Fruit fly (Drosophila melanogaster) whole organism, embryonic: Measurements from ENCODE around the gene CG31176.

Experiments
- Asciz ChIP-seq: fragments of 200-800 bp; sonication (Bioruptor generic); optimal IDR thresholded peaks from 2 replicates; lab custom pipeline; 2017; ENCODE audit warnings: missing biosample characterization, mild to moderate bottlenecking, missing genetic modification characterization, missing genetic modification reagents
- Atf6 ChIP-seq: fragments of 200-800 bp; sonication (Bioruptor generic); IDR thresholded peaks from 2 replicates; pipeline ENCODE4 v1.3.6; 2022; ENCODE audit warnings: missing biosample characterization, missing genetic modification characterization
- Bteb2 ChIP-seq: fragments of 200-800 bp; sonication (Bioruptor generic); optimal IDR thresholded peaks from 2 replicates; lab custom pipeline; 2016; ENCODE audit warnings: missing biosample characterization, missing genetic modification characterization
- CG10267 ChIP-seq: fragments of 200-800 bp; sonication (Bioruptor generic); optimal IDR thresholded peaks from 2 replicates; lab custom pipeline; 2018; ENCODE audit warnings: missing biosample characterization, mild to moderate bottlenecking, missing genetic modification characterization, moderate library complexity
- CG10979 ChIP-seq: fragments of 200-800 bp; sonication (Bioruptor generic); optimal IDR thresholded peaks from 2 replicates; lab custom pipeline; 2018; ENCODE audit warnings: missing biosample characterization, mild to moderate bottlenecking, missing genetic modification characterization, moderate library complexity
- CG11696 ChIP-seq: fragments of 200-800 bp; sonication (Bioruptor generic); IDR thresholded peaks from 2 replicates; pipeline ENCODE4 v1.3.6; 2022; ENCODE audit warnings: missing biosample characterization, missing genetic modification characterization
- CG12219 ChIP-seq: fragments of 200-800 bp; sonication (Bioruptor generic); optimal IDR thresholded peaks from 3 replicates; lab custom pipeline; 2018; ENCODE audit warnings: missing biosample characterization, mild to moderate bottlenecking, missing genetic modification characterization
- CG12236 ChIP-seq: fragments of 200-800 bp; sonication (Bioruptor generic); optimal IDR thresholded peaks from 2 replicates; lab custom pipeline; 2016; ENCODE audit warnings: missing biosample characterization, missing genetic modification characterization
- CG13296 ChIP-seq: fragments of 200-800 bp; sonication (Bioruptor generic); optimal IDR thresholded peaks from 3 replicates; lab custom pipeline; 2018; ENCODE audit warnings: missing biosample characterization, mild to moderate bottlenecking, missing genetic modification characterization
- CG13624 ChIP-seq: fragments of 200-800 bp; sonication (Bioruptor generic); optimal IDR thresholded peaks from 2 replicates; lab custom pipeline; 2016; ENCODE audit warnings: missing biosample characterization, missing genetic modification characterization
- CG13894 ChIP-seq: fragments of 200-800 bp; sonication (Bioruptor generic); optimal IDR thresholded peaks from 3 replicates; lab custom pipeline; 2018; ENCODE audit warnings: missing biosample characterization, mild to moderate bottlenecking, missing genetic modification characterization, moderate library complexity
- CG15601 ChIP-seq: fragments of 200-800 bp; sonication (Bioruptor generic); optimal IDR thresholded peaks from 3 replicates; lab custom pipeline; 2019; ENCODE audit warnings: missing biosample characterization, mild to moderate bottlenecking, missing genetic modification characterization, moderate library complexity
- CG18262 ChIP-seq: fragments of 200-800 bp; optimal IDR thresholded peaks from 3 replicates; lab custom pipeline; 2019; ENCODE audit warnings: missing biosample characterization, mild to moderate bottlenecking, missing genetic modification characterization, moderate library complexity
- CG2712 ChIP-seq: fragments of 200-800 bp; optimal IDR thresholded peaks from 3 replicates; lab custom pipeline; 2019; ENCODE audit warnings: missing biosample characterization, mild to moderate bottlenecking, missing genetic modification characterization, moderate library complexity
- CG32772 ChIP-seq: fragments of 200-800 bp; sonication (Bioruptor generic); IDR thresholded peaks from 2 replicates; pipeline ENCODE4 v1.3.6; 2022; ENCODE audit warnings: missing biosample characterization, missing genetic modification characterization
- CG42726 ChIP-seq: fragments of 200-800 bp; sonication (Bioruptor generic); IDR thresholded peaks from 2 replicates; pipeline ENCODE4 v1.3.6; 2022; ENCODE audit warnings: missing biosample characterization, missing genetic modification characterization; ENCODE audit not compliant: partially characterized antibody
- CG4730 ChIP-seq: fragments of 200-800 bp; sonication (Bioruptor generic); IDR thresholded peaks from 2 replicates; pipeline ENCODE4 v1.3.6; 2022; ENCODE audit warnings: missing biosample characterization, missing genetic modification characterization
- CG4820 ChIP-seq: fragments of 200-800 bp; sonication (Bioruptor generic); optimal IDR thresholded peaks from 3 replicates; lab custom pipeline; 2016; ENCODE audit warnings: missing biosample characterization, missing genetic modification characterization
- CG5180 ChIP-seq: fragments of 200-800 bp; sonication (Bioruptor generic); optimal IDR thresholded peaks from 3 replicates; lab custom pipeline; 2017; ENCODE audit warnings: missing biosample characterization, missing genetic modification characterization, mild to moderate bottlenecking, moderate library complexity, missing genetic modification reagents
- CG6654 ChIP-seq: fragments of 200-800 bp; sonication (Bioruptor generic); optimal IDR thresholded peaks from 2 replicates; lab custom pipeline; 2017; ENCODE audit warnings: missing biosample characterization, mild to moderate bottlenecking, missing genetic modification characterization
- CG6689 ChIP-seq: fragments of 200-800 bp; sonication (Bioruptor generic); IDR thresholded peaks from 2 replicates; pipeline ENCODE4 v1.3.6; 2022; ENCODE audit warnings: missing biosample characterization, missing genetic modification characterization
- CG8290 ChIP-seq, 3 experiments: fragments of 200-800 bp; sonication (Bioruptor generic); optimal IDR thresholded peaks; 2 replicates each; lab custom pipeline; 2016 to 2019; ENCODE audit warnings: missing biosample characterization in 3 of 3, missing genetic modification characterization in 3 of 3, mild to moderate bottlenecking in 2 of 3, moderate library complexity in 1 of 3
- CTCF ChIP-seq: fragments of 200-800 bp; sonication (Bioruptor generic); optimal IDR thresholded peaks from 2 replicates; lab custom pipeline; 2017; ENCODE audit warnings: missing biosample characterization, mild to moderate bottlenecking, missing genetic modification characterization, moderate library complexity
- ERR ChIP-seq: fragments of 200-800 bp; sonication (Bioruptor generic); optimal IDR thresholded peaks from 2 replicates; lab custom pipeline; 2016; ENCODE audit warnings: missing biosample characterization, missing genetic modification characterization
- Gug ChIP-seq: fragments of 200-800 bp; sonication (Bioruptor generic); IDR thresholded peaks from 4 replicates; pipeline ENCODE4 v1.3.6; 2022; ENCODE audit warnings: missing biosample characterization, missing genetic modification characterization
- Hsf ChIP-seq: fragments of 200-800 bp; sonication (Bioruptor generic); optimal IDR thresholded peaks from 3 replicates; lab custom pipeline; 2016; ENCODE audit warnings: missing biosample characterization, missing genetic modification characterization
- YL-1 ChIP-seq: fragments of 200-800 bp; sonication (Bioruptor generic); optimal IDR thresholded peaks from 3 replicates; lab custom pipeline; 2017; ENCODE audit warnings: missing biosample characterization, mild to moderate bottlenecking, missing genetic modification characterization
- ara ChIP-seq: fragments of 200-800 bp; sonication (Bioruptor generic); IDR thresholded peaks from 2 replicates; pipeline ENCODE4 v1.3.6; 2022; ENCODE audit warnings: missing biosample characterization, missing genetic modification characterization
- ash1 ChIP-seq: fragments of 200-800 bp; sonication (Bioruptor generic); optimal IDR thresholded peaks from 2 replicates; lab custom pipeline; 2018; ENCODE audit warnings: missing biosample characterization, mild to moderate bottlenecking, missing genetic modification characterization
- cad ChIP-seq: fragments of >200 bp; optimal IDR thresholded peaks from 2 replicates; lab custom pipeline; 2017; ENCODE audit warnings: missing biosample characterization, missing genetic modification characterization
- crc ChIP-seq: fragments of 200-800 bp; sonication (Bioruptor generic); optimal IDR thresholded peaks from 2 replicates; lab custom pipeline; 2016; ENCODE audit warnings: missing biosample characterization, missing genetic modification characterization
- disco-r ChIP-seq: fragments of 200-800 bp; sonication (Bioruptor generic); optimal IDR thresholded peaks from 2 replicates; lab custom pipeline; 2016; ENCODE audit warnings: missing biosample characterization, missing genetic modification characterization
- exex ChIP-seq: fragments of 200-800 bp; sonication (Bioruptor generic); optimal IDR thresholded peaks from 4 replicates; lab custom pipeline; 2018; ENCODE audit warnings: missing biosample characterization, mild to moderate bottlenecking, missing genetic modification characterization, moderate library complexity
- fu2 ChIP-seq: fragments of 200-800 bp; sonication (Bioruptor generic); optimal IDR thresholded peaks from 2 replicates; lab custom pipeline; 2016; ENCODE audit warnings: missing biosample characterization, missing genetic modification characterization
- gce ChIP-seq: fragments of 200-800 bp; sonication (Bioruptor generic); IDR thresholded peaks from 3 replicates; pipeline ENCODE4 v1.3.6; 2022; ENCODE audit warnings: missing biosample characterization, missing genetic modification characterization
- gsb-n ChIP-seq: fragments of 200-800 bp; sonication (Bioruptor generic); optimal IDR thresholded peaks from 3 replicates; lab custom pipeline; 2018; ENCODE audit warnings: missing biosample characterization, mild to moderate bottlenecking, missing genetic modification characterization
- h ChIP-seq: fragments of >200 bp; optimal IDR thresholded peaks from 2 replicates; lab custom pipeline; 2017
- jigr1 ChIP-seq: fragments of 200-800 bp; sonication (Bioruptor generic); IDR thresholded peaks from 3 replicates; pipeline ENCODE4 v1.3.6; 2022; ENCODE audit warnings: missing biosample characterization, missing genetic modification characterization
- lov ChIP-seq, 2 experiments: fragments of 200-800 bp in 1 of 2; fragments of >200 bp in 1 of 2; sonication (Bioruptor generic) in 1 of 2; IDR thresholded peaks in 1 of 2; optimal IDR thresholded peaks in 1 of 2; 2 replicates in 1 of 2; 3 replicates in 1 of 2; pipeline versions ENCODE4 v1.3.6 to Lab custom; 2017 to 2022; ENCODE audit warnings: missing biosample characterization in 1 of 2, missing genetic modification characterization in 1 of 2
- pan ChIP-seq, 4 experiments: fragments of >200 bp in 3 of 4; fragments of 200-800 bp in 1 of 4; sonication (Bioruptor generic) in 1 of 4; optimal IDR thresholded peaks in 3 of 4; IDR thresholded peaks in 1 of 4; 2 replicates each; pipeline versions ENCODE4 v1.3.6 to Lab custom; 2017 to 2022; ENCODE audit warnings: missing biosample characterization in 2 of 4, missing genetic modification characterization in 2 of 4, mixed read lengths in 1 of 4
- phol ChIP-seq: fragments of 200-800 bp; sonication (Bioruptor generic); optimal IDR thresholded peaks from 3 replicates; lab custom pipeline; 2018; ENCODE audit warnings: missing biosample characterization, mild to moderate bottlenecking, missing genetic modification characterization, moderate library complexity
- sens-2 ChIP-seq: fragments of 200-800 bp; sonication (Bioruptor generic); IDR thresholded peaks from 2 replicates; pipeline ENCODE4 v1.3.6; 2022; ENCODE audit warnings: missing biosample characterization, missing genetic modification characterization
- sim ChIP-seq: fragments of 200-800 bp; sonication (Bioruptor generic); IDR thresholded peaks from 2 replicates; pipeline ENCODE4 v1.3.6; 2022; ENCODE audit warnings: missing biosample characterization, missing genetic modification characterization
- sisA ChIP-seq: fragments of 200-800 bp; sonication (Bioruptor generic); IDR thresholded peaks from 2 replicates; pipeline ENCODE4 v1.3.6; 2022; ENCODE audit warnings: missing biosample characterization, missing genetic modification characterization
- sr ChIP-seq: fragments of 200-800 bp; sonication (Bioruptor generic); IDR thresholded peaks from 3 replicates; pipeline ENCODE4 v1.3.6; 2022; ENCODE audit warnings: missing biosample characterization, missing genetic modification characterization
- tna ChIP-seq: fragments of 200-800 bp; sonication (Bioruptor generic); IDR thresholded peaks from 2 replicates; pipeline ENCODE4 v1.3.6; 2022; ENCODE audit warnings: missing biosample characterization, missing genetic modification characterization; ENCODE audit not compliant: partially characterized antibody
- unc-4 ChIP-seq: fragments of 200-800 bp; sonication (Bioruptor generic); IDR thresholded peaks from 2 replicates; pipeline ENCODE4 v1.3.6; 2022; ENCODE audit warnings: missing biosample characterization, missing genetic modification characterization; ENCODE audit not compliant: partially characterized antibody
- vfl ChIP-seq: fragments of 200-800 bp; sonication (Bioruptor generic); optimal IDR thresholded peaks from 2 replicates; lab custom pipeline; 2016; ENCODE audit warnings: missing biosample characterization, missing genetic modification characterization

CG31176 gene

DNA sequence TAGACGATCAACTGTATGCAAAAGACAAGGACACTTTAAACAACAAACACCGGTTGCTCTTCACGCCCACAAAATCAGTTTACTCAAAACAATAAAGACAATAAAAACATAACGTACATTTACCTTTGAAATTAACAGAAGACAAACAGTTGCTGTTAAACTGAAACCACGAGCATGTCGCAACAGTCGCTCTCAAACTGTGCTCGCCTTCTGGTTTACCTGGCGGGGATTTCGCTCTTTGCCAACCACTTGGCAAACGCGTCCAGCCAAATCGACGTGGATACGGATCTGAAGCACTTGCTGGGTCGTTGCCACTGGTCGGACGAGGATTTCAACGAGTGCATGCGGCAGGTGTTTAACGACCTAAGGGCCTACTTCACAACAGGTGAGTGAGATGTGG lies 54.1 kb downstream of the CG31176 start:
- TF ChIP-seq CG42726 (0 out of 2 replicates have a peak, but pooled peaks have one; percentile 29), cad (GFP tag; lab: Kevin White, UChicago) (peak; percentile 70), CG4730 (GFP tag; lab: Robert Waterston, UW) (no peak), CG6654 (GFP tag; lab: Kevin White, UChicago) (peak; percentile 95), fu2 (GFP tag; lab: Kevin White, UChicago) (no peak), CG13894 (no peak)

DNA sequence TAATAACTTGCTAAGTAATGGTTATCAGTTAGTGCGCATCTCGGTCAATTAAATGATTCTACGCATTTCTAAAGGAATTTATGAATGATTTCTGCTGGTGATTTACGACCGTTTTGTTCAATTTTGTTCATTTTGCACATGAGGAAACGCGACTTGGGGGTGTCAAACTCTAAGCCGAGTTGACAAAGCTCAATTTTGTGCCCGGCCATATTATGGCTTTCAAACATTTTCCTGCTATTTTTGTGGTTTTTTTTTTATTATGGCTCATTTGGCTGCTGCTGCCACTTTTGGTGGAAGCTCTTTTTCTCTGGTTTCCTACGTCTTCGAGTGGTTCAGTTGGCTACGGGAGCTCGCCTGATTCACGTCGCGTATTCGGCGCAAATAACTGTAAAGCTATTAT lies 55.4 kb downstream of the CG31176 start, which contains the start of gene Jhbp16:
Gene Jhbp16, plus strand, starts transcription at position 301 of the 400 bp plus-strand sequence.
- TF ChIP-seq sisA = no peak
- no peak for TF ChIP-seq Bteb2
- TF ChIP-seq CG32772 = no peak
- no peak for TF ChIP-seq CG5180 (GFP tag; lab: Kevin White, UChicago)
- TF ChIP-seq sr (GFP tag; lab: Robert Waterston, UW) = no peak
- no peak for TF ChIP-seq unc-4 (GFP tag; lab: Robert Waterston, UW)
- no peak for TF ChIP-seq CG10979 (tag; lab: Kevin White, UChicago)
- TF ChIP-seq CG6689 (GFP tag; lab: Robert Waterston, UW) = no peak
- TF ChIP-seq ash1 = no peak
- no peak for TF ChIP-seq disco-r (GFP tag; lab: Kevin White, UChicago)

DNA sequence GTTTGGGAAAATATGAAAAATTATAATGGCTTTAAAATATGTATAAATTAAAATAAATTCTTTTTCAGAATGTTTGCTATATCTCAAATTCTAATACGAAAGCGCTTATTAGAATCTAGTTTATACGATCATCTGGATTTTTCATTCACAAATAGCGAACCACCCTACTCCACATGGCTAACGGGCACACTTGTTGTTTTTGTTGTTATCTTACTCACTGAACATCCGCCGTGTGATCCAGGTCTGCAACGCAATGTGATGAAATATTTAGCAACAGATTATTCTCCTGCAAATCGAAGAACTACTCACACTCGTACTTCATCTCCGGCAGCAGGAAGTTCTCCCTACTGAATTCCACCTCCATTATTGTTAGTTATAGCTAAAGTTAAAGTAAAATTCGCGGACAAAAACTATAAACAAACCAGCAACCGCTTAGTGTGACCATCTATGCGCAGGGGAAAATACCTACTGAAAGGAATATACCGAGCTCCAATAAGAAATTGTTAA lies 56.9 kb downstream of the CG31176 start, which contains the start of gene Archease:
Gene Archease, minus strand, starts transcription at position 472 of the 507 bp plus-strand sequence.
- TF ChIP-seq Gug (GFP tag; lab: Robert Waterston, UW) = peak; percentile 15; the same call in 1 of the 4 replicates
- peak; percentile 45 for TF ChIP-seq Hsf (GFP tag; lab: Kevin White, UChicago)
- peak; percentile 15 for TF ChIP-seq CG13624 (GFP tag; lab: Kevin White, UChicago)
- peak; percentile 40; the same call in 1 of the 3 replicates for TF ChIP-seq gce (GFP tag; lab: Robert Waterston, UW)
- TF ChIP-seq Atf6 (GFP tag; lab: Robert Waterston, UW) = 0 out of 2 replicates have a peak, but pooled peaks have one; percentile 33
- TF ChIP-seq exex (tag; lab: Kevin White, UChicago) = no peak
- TF ChIP-seq vfl (GFP tag; lab: Kevin White, UChicago) = peak; percentile 2
- TF ChIP-seq lov (optimal IDR thresholded peaks at IDR 0.05; lab: Kevin White, UChicago) = no peak
- TF ChIP-seq lov (GFP tag; IDR thresholded peaks at IDR 0.05; lab: Robert Waterston, UW) = no peak
- TF ChIP-seq CG11696 = 0 out of 2 replicates have a peak, but pooled peaks have one; percentile 15
- no peak for TF ChIP-seq crc (GFP tag; lab: Kevin White, UChicago)
- TF ChIP-seq CG15601 = peak; percentile 48
- peak; percentile 55 for TF ChIP-seq CG10267 (tag; lab: Kevin White, UChicago)
- TF ChIP-seq CTCF (GFP tag; lab: Kevin White, UChicago) = no peak
- TF ChIP-seq YL-1 (GFP tag; lab: Kevin White, UChicago) = peak; percentile 58
- TF ChIP-seq pan (optimal IDR thresholded peaks at IDR 0.05; lab: Kevin White, UChicago) = no peak
- TF ChIP-seq pan (GFP tag; optimal IDR thresholded peaks at IDR 0.05 in 1 of 2, IDR thresholded peaks at IDR 0.05 in 1 of 2) = peak in 1 of 2 experiments; percentile 44
- peak; percentile 15 for TF ChIP-seq CG12236 (GFP tag; lab: Kevin White, UChicago)
- peak; percentile 51 for TF ChIP-seq CG12219 (GFP tag; lab: Kevin White, UChicago)
- TF ChIP-seq sens-2 (GFP tag; lab: Robert Waterston, UW) = 0 out of 2 replicates have a peak, but pooled peaks have one; percentile 25
- peak; percentile 66 for TF ChIP-seq Asciz (GFP tag; lab: Kevin White, UChicago)
- TF ChIP-seq CG2712 (tag; lab: Kevin White, UChicago) = peak; percentile 63
- no peak for TF ChIP-seq CG8290 (GFP tag; optimal IDR thresholded peaks at IDR 0.05; lab: Kevin White, UChicago)
- no peak for TF ChIP-seq CG8290 (tag; optimal IDR thresholded peaks at IDR 0.05; lab: Kevin White, UChicago)
- TF ChIP-seq tna (GFP tag; lab: Robert Waterston, UW) = no peak
- no peak for TF ChIP-seq ara (GFP tag; lab: Robert Waterston, UW)
- peak; percentile 9 for TF ChIP-seq CG4820 (GFP tag; lab: Kevin White, UChicago)
- no peak for TF ChIP-seq h (lab: Kevin White, UChicago)
- no peak for TF ChIP-seq jigr1
- no peak for TF ChIP-seq sim (GFP tag; lab: Robert Waterston, UW)
- peak; percentile 40 for TF ChIP-seq phol (tag; lab: Kevin White, UChicago)
- peak; percentile 81 for TF ChIP-seq CG13296 (GFP tag; lab: Kevin White, UChicago)
- peak; percentile 51 for TF ChIP-seq CG18262
- no peak for TF ChIP-seq gsb-n
- no peak for TF ChIP-seq ERR (GFP tag; lab: Kevin White, UChicago)
